Worm (Caenorhabditis elegans) whole organism, dauer: ENCODE measurements around the gene nspd-9.
"Not testable (repeated sequence)": the region's sequence is repeated elsewhere in the genome, so short reads cannot be mapped to it uniquely, and the experiment has no call there.

Experiments used
- unc-62 ChIP-seq: sonication (generic microtip); optimal IDR thresholded peaks from 2 replicates; lab custom pipeline; 2017; ENCODE audit warnings: missing biosample characterization, missing genetic modification reagents, missing genetic modification characterization

The nspd-9 gene

DNA sequence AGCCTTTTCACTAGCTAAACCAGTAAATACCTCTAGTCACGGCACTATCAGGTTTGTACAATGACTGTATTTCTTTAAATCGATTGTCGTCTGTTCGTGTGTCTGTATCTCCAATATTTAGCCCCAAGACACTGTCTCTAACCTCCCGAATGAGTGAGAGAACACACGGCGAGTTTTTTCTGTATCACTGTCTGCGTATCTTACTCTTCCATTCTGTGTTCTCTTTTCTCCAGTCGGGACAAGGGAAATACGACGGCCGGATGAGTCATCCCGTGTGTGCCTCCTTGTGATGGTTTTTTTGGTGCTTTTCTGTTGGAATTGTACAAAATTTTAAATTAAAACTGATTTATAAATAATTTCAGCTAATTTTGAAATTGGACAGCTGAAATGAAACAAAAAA lies 34.1 kb downstream of the nspd-9 start:
- TF ChIP-seq unc-62 (GFP tag; lab: Kevin White, UChicago), result no peak

DNA sequence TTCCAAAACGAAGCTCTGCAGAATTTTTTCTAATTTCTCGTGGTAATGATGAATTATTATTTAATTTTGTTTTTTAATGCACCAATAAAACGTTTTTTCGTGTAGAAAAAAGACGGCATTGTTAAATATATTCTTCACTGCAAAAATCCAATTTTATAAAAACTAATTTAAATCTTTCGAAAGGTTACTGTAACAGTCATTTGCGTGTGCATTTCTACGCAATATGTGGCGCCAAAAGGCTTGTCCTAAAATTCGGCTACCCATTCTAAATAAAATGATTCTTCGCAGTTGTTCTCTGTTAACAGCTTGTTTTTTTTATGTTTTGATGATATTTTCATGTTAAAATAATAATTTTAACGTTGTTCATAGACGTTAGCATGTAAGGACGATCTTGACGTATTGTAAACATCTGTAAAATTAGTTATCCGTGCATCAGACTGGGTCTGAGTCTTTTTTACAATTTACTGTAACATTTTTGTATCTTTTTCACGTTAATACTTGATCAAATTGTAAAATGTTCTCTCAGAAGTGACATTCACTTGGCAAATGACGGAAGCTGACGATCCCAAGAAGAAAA lies 37.5 kb downstream of the nspd-9 start, which contains the start of gene mip-1:
Gene mip-1 (plus strand): TSS at position 527 of the 577 bp plus-strand sequence.
- no peak for TF ChIP-seq unc-62 (GFP tag; lab: Kevin White, UChicago)

DNA sequence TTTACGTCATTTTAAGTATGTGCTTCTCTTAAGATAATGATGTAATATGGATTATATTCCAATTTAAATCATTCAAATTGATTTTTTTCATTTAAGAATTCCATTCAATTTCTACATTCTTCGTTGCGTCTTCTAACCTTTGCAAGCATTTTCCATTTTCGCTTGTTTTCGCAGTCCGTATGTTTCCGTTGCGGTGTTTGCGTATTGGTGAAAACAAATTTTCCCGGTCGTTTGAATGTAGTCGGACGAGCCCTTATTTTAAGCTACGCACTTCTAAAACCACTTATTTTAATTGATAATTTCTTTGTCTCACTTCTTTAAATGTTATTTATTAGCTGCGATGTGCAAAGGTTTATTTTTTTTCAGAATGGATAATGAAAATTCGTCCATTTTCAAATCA lies 44.4 kb downstream of the nspd-9 start, which contains the start of gene mel-28:
Gene mel-28 (plus strand): TSS at position 367 of the 400 bp plus-strand sequence.
- no peak for TF ChIP-seq unc-62 (GFP tag; lab: Kevin White, UChicago)

DNA sequence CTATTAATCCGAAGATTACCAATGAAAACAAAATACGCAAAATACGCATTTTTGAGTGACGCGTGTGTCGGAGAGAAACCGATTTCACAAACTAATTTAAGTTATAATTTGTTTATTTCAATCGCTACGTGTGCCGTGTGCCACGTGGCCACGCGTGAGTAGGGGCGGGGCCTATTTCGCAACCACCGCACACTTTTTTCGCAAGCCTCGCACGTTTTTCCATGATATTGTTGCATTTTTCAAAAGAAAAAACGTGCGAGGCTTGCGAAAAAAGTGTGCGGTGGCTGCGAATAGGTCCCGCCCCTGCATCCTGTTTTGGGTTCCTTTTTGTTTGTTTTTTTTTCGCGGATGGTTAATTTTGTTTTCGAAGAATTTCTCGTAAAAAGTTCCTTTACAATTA lies 45.0 kb downstream of the nspd-9 start, which contains the start of gene enu-3.2:
Gene enu-3.2 (minus strand): TSS at position 105 of the 400 bp plus-strand sequence.
- not testable (repeated sequence) for TF ChIP-seq unc-62 (GFP tag; lab: Kevin White, UChicago)

DNA sequence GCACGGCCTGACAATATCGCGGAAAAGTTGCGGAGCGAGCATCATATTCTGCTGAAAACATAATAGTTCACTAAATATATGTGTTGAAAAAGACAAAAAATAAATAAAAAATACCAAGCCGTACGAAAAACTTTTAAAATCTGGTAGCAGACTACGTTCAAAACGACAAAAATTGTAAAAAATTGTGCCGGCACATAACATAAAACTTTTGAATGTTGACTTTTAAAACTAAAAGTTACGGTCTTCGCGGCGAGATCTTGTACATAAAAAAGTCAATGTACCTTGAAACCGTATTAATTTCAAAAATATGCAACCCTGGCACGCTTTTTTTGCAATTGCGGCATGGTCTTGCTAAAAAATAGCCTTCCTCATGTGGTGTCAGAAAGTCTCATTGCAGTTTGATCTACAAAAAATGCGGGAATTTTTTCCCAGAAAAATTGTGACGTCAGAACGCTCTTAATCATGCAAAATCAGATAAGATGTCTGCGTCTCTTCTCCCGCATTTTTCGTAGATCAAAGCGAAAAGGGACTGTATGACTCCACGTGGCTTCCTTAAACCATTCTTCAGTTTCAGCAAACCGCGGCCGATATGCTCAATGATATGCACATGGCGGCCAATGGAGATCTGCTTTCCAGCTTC lies 48.0 kb downstream of the nspd-9 start, which contains the start of the genes gex-5 and C38D4.10:
Gene gex-5 (minus strand): TSS at position 51 of the 640 bp plus-strand sequence.
Gene C38D4.10 (plus strand): TSS at position 590 of the 640 bp plus-strand sequence.
- not testable (repeated sequence) for TF ChIP-seq unc-62 (GFP tag; lab: Kevin White, UChicago)
